Worm (Caenorhabditis elegans): ENCODE measurements around the gene siah-1.

- no peak for TF ChIP-seq nhr-237 (tag; optimal IDR thresholded peaks at IDR 0.05)
- TF ChIP-seq mdl-1 (tag; optimal IDR thresholded peaks at IDR 0.05), result no peak
- TF ChIP-seq fos-1 (tag; optimal IDR thresholded peaks at IDR 0.05), result no peak
- no peak for TF ChIP-seq lsy-2 (tag; optimal IDR thresholded peaks at IDR 0.05)
- TF ChIP-seq Y5F2A.4 (GFP tag; optimal IDR thresholded peaks at IDR 0.05), result no peak
- no peak for TF ChIP-seq nhr-42 (GFP tag; IDR thresholded peaks at IDR 0.05)
- TF ChIP-seq dmd-9 (GFP tag; IDR thresholded peaks at IDR 0.05), result no peak
- no peak for TF ChIP-seq mxl-2 (GFP tag; conservative IDR thresholded peaks at IDR 0.05)
- TF ChIP-seq ZK546.5 (tag; optimal IDR thresholded peaks at IDR 0.05), result no peak
Measured at ce11 chrIV:3720644-3721043, 23.2 kb upstream of the siah-1 start.

Data from whole organism, L4 larva.